Worm (Caenorhabditis elegans): Measurements from ENCODE around the gene sri-18.

DNA sequence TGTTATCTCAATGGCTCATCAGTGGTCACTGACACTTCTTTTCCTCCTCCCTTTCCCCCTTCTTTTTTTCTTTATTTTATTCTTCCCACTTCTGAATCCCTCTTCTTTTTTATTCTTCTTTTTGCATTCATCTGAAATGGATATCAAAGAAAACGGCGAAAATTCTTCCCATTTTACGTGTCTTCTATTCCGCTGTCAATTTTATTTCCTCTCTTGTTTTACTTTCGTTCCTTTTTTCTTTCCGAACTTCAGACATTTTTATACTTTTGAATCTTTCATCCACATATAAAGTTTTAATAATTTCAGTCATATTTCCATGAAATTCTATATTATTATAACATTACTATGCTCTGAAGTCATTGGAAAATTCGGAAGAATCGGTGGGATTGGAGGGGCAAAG, 26.9 kb upstream of the sri-18 start, which contains the start of gene B0024.3:
- TF ChIP-seq snpc-4 (tag; optimal IDR thresholded peaks at IDR 0.05) (no peak), nhr-77 (tag; optimal IDR thresholded peaks at IDR 0.05) (no peak), unc-39 (tag; optimal IDR thresholded peaks at IDR 0.05) (no peak), mdl-1 (tag; optimal IDR thresholded peaks at IDR 0.05) (no peak)

Measured in whole organism, L3 larva.